Worm (Caenorhabditis elegans): ENCODE data around the gene F58F9.3.

ce11 chrIV:6282143-6282542 lies 49.1 kb downstream of the F58F9.3 start, which contains the start of gene srv-32:
- TF ChIP-seq ama-1 (optimal IDR thresholded peaks at IDR 0.05): no peak
- TF ChIP-seq lin-13 (GFP tag; optimal IDR thresholded peaks at IDR 0.05): no peak
- TF ChIP-seq nhr-25 (tag; optimal IDR thresholded peaks at IDR 0.05; ENCODE audit: borderline replicate concordance, insufficient read depth): no peak
- no peak for TF ChIP-seq lsy-2 (tag; optimal IDR thresholded peaks at IDR 0.05)

All from whole organism, L4 larva.